Worm (Caenorhabditis elegans) whole organism, late embryonic: Measurements from ENCODE around the gene clec-256.

Source experiments
- elt-2 ChIP-seq: sonication (generic microtip); optimal IDR thresholded peaks from 2 replicates; lab custom pipeline; 2016; ENCODE audit warnings: missing genetic modification reagents, missing genetic modification characterization, missing compliant biosample characterization
- fkh-10 ChIP-seq: fragments of 150-350 bp; optimal IDR thresholded peaks from 2 replicates; lab custom pipeline; 2014; ENCODE audit warnings: missing biosample characterization, missing genetic modification reagents, missing genetic modification characterization
- fkh-6 ChIP-seq: sonication (generic microtip); optimal IDR thresholded peaks from 2 replicates; lab custom pipeline; 2016; ENCODE audit warnings: missing genetic modification characterization, missing compliant biosample characterization
- hlh-8 ChIP-seq: sonication (generic microtip); optimal IDR thresholded peaks from 2 replicates; lab custom pipeline; 2016; ENCODE audit warnings: missing genotype, missing genetic modification characterization, missing compliant biosample characterization
- nfya-1 ChIP-seq: sonication (generic microtip); optimal IDR thresholded peaks from 2 replicates; lab custom pipeline; 2017; ENCODE audit warnings: missing genetic modification characterization, mild to moderate bottlenecking, missing compliant biosample characterization, antibody characterized with exemption, moderate library complexity
- pat-9 ChIP-seq: fragments of 200-800 bp; sonication (Bioruptor generic); optimal IDR thresholded peaks from 2 replicates; lab custom pipeline; 2018; ENCODE audit warnings: mild to moderate bottlenecking, missing genetic modification characterization, moderate library complexity, missing compliant biosample characterization
- pha-2 ChIP-seq: sonication (generic microtip); optimal IDR thresholded peaks from 2 replicates; lab custom pipeline; 2017; ENCODE audit warnings: mild to moderate bottlenecking, missing genetic modification characterization, missing compliant biosample characterization
- pha-4 ChIP-seq: fragments of 150-350 bp; optimal IDR thresholded peaks from 2 replicates; lab custom pipeline; 2018; ENCODE audit warnings: missing biosample characterization, missing genetic modification reagents, missing genetic modification characterization
- pqm-1 ChIP-seq: sonication (generic microtip); optimal IDR thresholded peaks from 2 replicates; lab custom pipeline; 2016; ENCODE audit warnings: missing genetic modification characterization, missing compliant biosample characterization
- tbx-2 ChIP-seq: sonication (generic microtip); optimal IDR thresholded peaks from 2 replicates; lab custom pipeline; 2016; ENCODE audit warnings: missing genetic modification characterization, missing compliant biosample characterization
- unc-42 ChIP-seq: sonication (generic microtip); optimal IDR thresholded peaks from 2 replicates; lab custom pipeline; 2016; ENCODE audit warnings: missing genotype, missing genetic modification characterization, missing compliant biosample characterization

- peak; percentile 14 for TF ChIP-seq elt-2 (tag; lab: Kevin White, UChicago)
- TF ChIP-seq fkh-10 (GFP tag; lab: Kevin White, UChicago): no peak
- no peak for TF ChIP-seq hlh-8 (tag; lab: Kevin White, UChicago)
- TF ChIP-seq fkh-6 (tag; lab: Kevin White, UChicago): peak; percentile 18
- peak; percentile 65 for TF ChIP-seq pqm-1
- peak; percentile 85 for TF ChIP-seq unc-42 (tag; lab: Kevin White, UChicago)
- TF ChIP-seq nfya-1 (tag; lab: Kevin White, UChicago): peak; percentile 97
- TF ChIP-seq tbx-2: peak; percentile 90
- peak; percentile 49 for TF ChIP-seq pat-9 (tag; lab: Kevin White, UChicago)
- TF ChIP-seq pha-4 (tag; lab: Kevin White, UChicago): no peak
- TF ChIP-seq pha-2: peak; percentile 59
Observed at ce11 chrV:18723604-18724003, 47.9 kb upstream of the clec-256 start.
